Fruit fly (Drosophila melanogaster) whole organism, prepupa: ENCODE measurements around the gene CG5116.
A peak's percentile ranks its signal among the peaks of the same experiment; 100 is the strongest.

ENCODE experiments used
- Blimp-1 ChIP-seq: fragments of 200-800 bp; sonication (Bioruptor generic); optimal IDR thresholded peaks from 3 replicates; lab custom pipeline; 2017; ENCODE audit warnings: missing biosample characterization, missing genetic modification characterization, mild to moderate bottlenecking, moderate library complexity, missing genetic modification reagents
- CG10669 ChIP-seq: fragments of 200-800 bp; sonication (Bioruptor generic); optimal IDR thresholded peaks from 3 replicates; lab custom pipeline; 2018; ENCODE audit warnings: missing biosample characterization, mild to moderate bottlenecking, missing genetic modification characterization, moderate library complexity
- CG11762 ChIP-seq: fragments of 200-800 bp; sonication (Bioruptor generic); optimal IDR thresholded peaks from 3 replicates; lab custom pipeline; 2016; ENCODE audit warnings: missing biosample characterization, missing genetic modification characterization; ENCODE audit not compliant: insufficient read depth
- CG11902 ChIP-seq: fragments of 200-800 bp; sonication (Bioruptor generic); optimal IDR thresholded peaks from 3 replicates; lab custom pipeline; 2016; ENCODE audit warnings: missing biosample characterization, missing genetic modification characterization
- CG15336 ChIP-seq: fragments of 200-800 bp; sonication (Bioruptor generic); IDR thresholded peaks from 2 replicates; pipeline ENCODE4 v1.3.6; 2022; ENCODE audit warnings: missing biosample characterization, missing genetic modification characterization
- CG1621 ChIP-seq: fragments of 200-800 bp; sonication (Bioruptor generic); optimal IDR thresholded peaks from 3 replicates; lab custom pipeline; 2018; ENCODE audit warnings: missing biosample characterization, mild to moderate bottlenecking, missing genetic modification characterization
- CG16779 ChIP-seq: fragments of 200-800 bp; sonication (Bioruptor generic); optimal IDR thresholded peaks from 3 replicates; lab custom pipeline; 2017; ENCODE audit warnings: missing biosample characterization, mild to moderate bottlenecking, missing genetic modification characterization
- CG3032 ChIP-seq: fragments of 200-800 bp; optimal IDR thresholded peaks from 2 replicates; lab custom pipeline; 2019; ENCODE audit warnings: missing biosample characterization, mild to moderate bottlenecking, missing genetic modification characterization, moderate library complexity
- CG31627 ChIP-seq: fragments of 200-800 bp; sonication (Bioruptor generic); optimal IDR thresholded peaks from 3 replicates; lab custom pipeline; 2016; ENCODE audit warnings: missing biosample characterization, missing genetic modification characterization
- CG32006 ChIP-seq: fragments of 200-800 bp; sonication (Bioruptor generic); optimal IDR thresholded peaks from 3 replicates; lab custom pipeline; 2017; ENCODE audit warnings: missing biosample characterization, mild to moderate bottlenecking, missing genetic modification characterization
- CG3919 ChIP-seq: fragments of 200-800 bp; sonication (Bioruptor generic); optimal IDR thresholded peaks from 3 replicates; lab custom pipeline; 2016; ENCODE audit warnings: missing biosample characterization, missing genetic modification characterization
- CG4318 ChIP-seq: fragments of 200-800 bp; sonication (Bioruptor generic); optimal IDR thresholded peaks from 3 replicates; lab custom pipeline; 2017; ENCODE audit warnings: missing biosample characterization, mild to moderate bottlenecking, missing genetic modification characterization
- CG6163 ChIP-seq: fragments of 200-800 bp; sonication (Bioruptor generic); IDR thresholded peaks from 3 replicates; pipeline ENCODE4 v1.3.6; 2022; ENCODE audit warnings: missing biosample characterization, missing genetic modification characterization
- CG6276 ChIP-seq: fragments of 200-800 bp; sonication (Bioruptor generic); optimal IDR thresholded peaks from 2 replicates; lab custom pipeline; 2017; ENCODE audit warnings: missing biosample characterization, mild to moderate bottlenecking, missing genetic modification characterization
- CG6792 ChIP-seq: fragments of 200-800 bp; sonication (Bioruptor generic); optimal IDR thresholded peaks from 3 replicates; lab custom pipeline; 2016; ENCODE audit warnings: missing biosample characterization, missing genetic modification characterization
- CG6808 ChIP-seq: fragments of 200-800 bp; sonication (Bioruptor generic); optimal IDR thresholded peaks from 3 replicates; lab custom pipeline; 2017; ENCODE audit warnings: missing biosample characterization, missing genetic modification characterization, mild to moderate bottlenecking, moderate library complexity, missing genetic modification reagents
- CG7368 ChIP-seq: fragments of 200-800 bp; sonication (Bioruptor generic); optimal IDR thresholded peaks from 3 replicates; lab custom pipeline; 2016; ENCODE audit warnings: missing biosample characterization, missing genetic modification characterization
- CG8119 ChIP-seq: fragments of 200-800 bp; sonication (Bioruptor generic); IDR thresholded peaks from 3 replicates; pipeline ENCODE4 v1.3.6; 2022; ENCODE audit warnings: missing biosample characterization, missing genetic modification characterization
- CG8632 ChIP-seq: fragments of 200-800 bp; sonication (Bioruptor generic); optimal IDR thresholded peaks from 3 replicates; lab custom pipeline; 2016; ENCODE audit warnings: missing biosample characterization, missing genetic modification characterization
- CG9139 ChIP-seq: fragments of 200-800 bp; sonication (Bioruptor generic); optimal IDR thresholded peaks from 3 replicates; lab custom pipeline; 2017; ENCODE audit warnings: missing biosample characterization, mild to moderate bottlenecking, missing genetic modification characterization
- Eip75B ChIP-seq: fragments of 200-800 bp; sonication (Bioruptor generic); optimal IDR thresholded peaks from 3 replicates; lab custom pipeline; 2016; ENCODE audit warnings: missing biosample characterization, missing genetic modification characterization
- Eip78C ChIP-seq: fragments of 200-800 bp; sonication (Bioruptor generic); peaks from one replicate; lab custom pipeline; 2016; ENCODE audit warnings: missing biosample characterization, missing genetic modification characterization
- Eip93F ChIP-seq: fragments of 200-800 bp; sonication (Bioruptor generic); optimal IDR thresholded peaks from 2 replicates; lab custom pipeline; 2016; ENCODE audit warnings: missing biosample characterization, mild to moderate bottlenecking, missing genetic modification characterization
- Ets21C ChIP-seq: fragments of 200-800 bp; sonication (Bioruptor generic); optimal IDR thresholded peaks from 3 replicates; lab custom pipeline; 2016; ENCODE audit warnings: missing biosample characterization, missing genetic modification characterization
- Ets96B ChIP-seq: fragments of 200-800 bp; optimal IDR thresholded peaks from 2 replicates; lab custom pipeline; 2019; ENCODE audit warnings: missing biosample characterization, mild to moderate bottlenecking, missing genetic modification characterization, moderate library complexity
- Gug ChIP-seq: fragments of 200-800 bp; sonication (Bioruptor generic); IDR thresholded peaks from 2 replicates; pipeline ENCODE4 v1.3.6; 2022; ENCODE audit warnings: missing biosample characterization, missing genetic modification characterization
- Hr38 ChIP-seq: sonication (Bioruptor generic); optimal IDR thresholded peaks from 2 replicates; lab custom pipeline; 2016; ENCODE audit warnings: missing biosample characterization, missing genetic modification characterization
- Hr39 ChIP-seq: fragments of 200-800 bp; sonication (Bioruptor generic); optimal IDR thresholded peaks from 2 replicates; lab custom pipeline; 2016; ENCODE audit warnings: missing biosample characterization, missing genetic modification characterization
- Hr4 ChIP-seq: fragments of 200-800 bp; sonication (Bioruptor generic); optimal IDR thresholded peaks from 3 replicates; lab custom pipeline; 2016; ENCODE audit warnings: missing biosample characterization, missing genetic modification characterization
- Lpt ChIP-seq: fragments of 200-800 bp; sonication (Bioruptor generic); optimal IDR thresholded peaks from 3 replicates; lab custom pipeline; 2016; ENCODE audit warnings: missing biosample characterization, missing genetic modification characterization
- Met ChIP-seq: fragments of 200-800 bp; sonication (Bioruptor generic); optimal IDR thresholded peaks from 3 replicates; lab custom pipeline; 2016; ENCODE audit warnings: missing biosample characterization, missing genetic modification characterization
- OdsH ChIP-seq: fragments of 200-800 bp; sonication (Bioruptor generic); optimal IDR thresholded peaks from 3 replicates; lab custom pipeline; 2016; ENCODE audit warnings: missing biosample characterization, missing genetic modification characterization
- Sox102F ChIP-seq: fragments of 200-800 bp; sonication (Bioruptor generic); optimal IDR thresholded peaks from 2 replicates; lab custom pipeline; 2016; ENCODE audit warnings: missing biosample characterization, mild to moderate bottlenecking, missing genetic modification characterization
- achi ChIP-seq: fragments of 200-800 bp; sonication (Bioruptor generic); optimal IDR thresholded peaks from 3 replicates; lab custom pipeline; 2016; ENCODE audit warnings: missing biosample characterization, missing genetic modification characterization
- acj6 ChIP-seq: fragments of 200-800 bp; sonication (Bioruptor generic); optimal IDR thresholded peaks from 3 replicates; lab custom pipeline; 2016; ENCODE audit warnings: missing biosample characterization, missing genetic modification characterization
- cyc ChIP-seq: fragments of 200-800 bp; sonication (Bioruptor generic); optimal IDR thresholded peaks from 3 replicates; lab custom pipeline; 2016; ENCODE audit warnings: missing biosample characterization, missing genetic modification characterization
- dac ChIP-seq: fragments of 200-800 bp; sonication (Bioruptor generic); optimal IDR thresholded peaks from 2 replicates; lab custom pipeline; 2017; ENCODE audit warnings: missing biosample characterization, mild to moderate bottlenecking, missing genetic modification characterization
- dsx ChIP-seq: fragments of 200-800 bp; optimal IDR thresholded peaks from 3 replicates; lab custom pipeline; 2019; ENCODE audit warnings: missing biosample characterization, mild to moderate bottlenecking, missing genetic modification characterization, moderate library complexity; ENCODE audit not compliant: poor library complexity, severe bottlenecking
- eg ChIP-seq: fragments of 200-800 bp; sonication (Bioruptor generic); IDR thresholded peaks from 3 replicates; pipeline ENCODE4 v1.3.6; 2022; ENCODE audit warnings: missing biosample characterization, missing genetic modification characterization
- esn ChIP-seq: fragments of 200-800 bp; sonication (Bioruptor generic); optimal IDR thresholded peaks from 2 replicates; lab custom pipeline; 2016; ENCODE audit warnings: missing biosample characterization, mild to moderate bottlenecking, missing genetic modification characterization, moderate library complexity
- fd59A ChIP-seq: fragments of 200-800 bp; sonication (Bioruptor generic); optimal IDR thresholded peaks from 2 replicates; lab custom pipeline; 2017; ENCODE audit warnings: missing biosample characterization, mild to moderate bottlenecking, missing genetic modification characterization, missing genetic modification reagents
- fkh ChIP-seq: fragments of 200-800 bp; sonication (Bioruptor generic); optimal IDR thresholded peaks from 3 replicates; lab custom pipeline; 2017; ENCODE audit warnings: missing biosample characterization, mild to moderate bottlenecking, missing genetic modification characterization, moderate library complexity
- lz ChIP-seq: fragments of 200-800 bp; sonication (Bioruptor generic); optimal IDR thresholded peaks from 3 replicates; lab custom pipeline; 2016; ENCODE audit warnings: missing biosample characterization, missing genetic modification characterization
- net ChIP-seq: fragments of 200-800 bp; sonication (Bioruptor generic); optimal IDR thresholded peaks from 3 replicates; lab custom pipeline; 2016; ENCODE audit warnings: missing biosample characterization, missing genetic modification characterization
- pdm3 ChIP-seq: fragments of 200-800 bp; sonication (Bioruptor generic); optimal IDR thresholded peaks from 3 replicates; lab custom pipeline; 2016; ENCODE audit warnings: missing biosample characterization, missing genetic modification characterization
- salr ChIP-seq, 2 experiments: fragments of 200-800 bp; sonication (Bioruptor generic); optimal IDR thresholded peaks; 3 replicates each; lab custom pipeline; 2016 to 2018; ENCODE audit warnings: missing biosample characterization in 2 of 2, missing genetic modification characterization in 2 of 2, mild to moderate bottlenecking in 1 of 2
- spab ChIP-seq: fragments of 200-800 bp; sonication (Bioruptor generic); optimal IDR thresholded peaks from 2 replicates; lab custom pipeline; 2017; ENCODE audit warnings: missing biosample characterization, mild to moderate bottlenecking, missing genetic modification characterization, missing genetic modification reagents
- ss ChIP-seq, 2 experiments: fragments of 200-800 bp; sonication (Bioruptor generic); optimal IDR thresholded peaks; 2 replicates in 1 of 2; 3 replicates in 1 of 2; lab custom pipeline; 2017 to 2018; ENCODE audit warnings: mild to moderate bottlenecking in 2 of 2, missing biosample characterization in 2 of 2, missing genetic modification characterization in 2 of 2, moderate library complexity in 1 of 2
- svp ChIP-seq: fragments of 200-800 bp; sonication (Bioruptor generic); peaks from one replicate; lab custom pipeline; 2016; ENCODE audit warnings: missing biosample characterization, missing genetic modification characterization
- topi ChIP-seq: fragments of 200-800 bp; sonication (Bioruptor generic); optimal IDR thresholded peaks from 3 replicates; lab custom pipeline; 2016; ENCODE audit warnings: missing biosample characterization, missing genetic modification characterization
- vri ChIP-seq: fragments of 200-800 bp; sonication (Bioruptor generic); optimal IDR thresholded peaks from 3 replicates; lab custom pipeline; 2016; ENCODE audit warnings: missing biosample characterization, mild to moderate bottlenecking, missing genetic modification characterization

Gene CG5116

dm6 chr3R:25482463-25483173, at the start of gene CG5116, which contains the start of the genes XNP and CG42488:
Gene CG5116, plus strand, starts transcription at chr3R:25483098.
Gene XNP, minus strand, starts transcription at chr3R:25482834.
Gene CG42488, plus strand, starts transcription at chr3R:25483098.
- TF ChIP-seq pdm3 (no peak), CG6808 (GFP tag; lab: Kevin White, UChicago) (peak; percentile 84), Ets96B (tag; lab: Kevin White, UChicago) (peak; percentile 72), lz (peak; percentile 62), Blimp-1 (GFP tag; lab: Kevin White, UChicago) (no peak), CG9139 (GFP tag; lab: Kevin White, UChicago) (peak; percentile 83), net (peak; percentile 75), svp (GFP tag; lab: Kevin White, UChicago) (no peak), achi (GFP tag; lab: Kevin White, UChicago) (no peak), CG4318 (no peak), Sox102F (GFP tag; lab: Kevin White, UChicago) (no peak), CG1621 (tag; lab: Kevin White, UChicago) (peak; percentile 63), CG3919 (no peak), CG8119 (GFP tag; lab: Robert Waterston, UW) (peak; percentile 75), Eip75B (GFP tag; lab: Kevin White, UChicago) (no peak), Eip78C (GFP tag; lab: Kevin White, UChicago) (peak; percentile 51), CG32006 (GFP tag; lab: Kevin White, UChicago) (peak; percentile 73), CG3032 (tag; lab: Kevin White, UChicago) (peak; percentile 64), CG11762 (GFP tag; lab: Kevin White, UChicago) (no peak), Met (no peak), CG11902 (GFP tag; lab: Kevin White, UChicago) (no peak), fd59A (GFP tag; lab: Kevin White, UChicago) (peak; percentile 44), cyc (GFP tag; lab: Kevin White, UChicago) (peak; percentile 32), CG31627 (GFP tag; lab: Kevin White, UChicago) (peak; percentile 35), Hr38 (no peak), Gug (GFP tag; lab: Robert Waterston, UW) (no peak), CG7368 (GFP tag; lab: Kevin White, UChicago) (no peak), eg (GFP tag; lab: Robert Waterston, UW) (peak; percentile 85), esn (GFP tag; lab: Kevin White, UChicago) (peak; percentile 64), spab (peak; percentile 80), Hr39 (GFP tag; lab: Kevin White, UChicago) (no peak), CG6792 (GFP tag; lab: Kevin White, UChicago) (no peak), CG16779 (tag; lab: Kevin White, UChicago) (peak; percentile 87), CG15336 (GFP tag; lab: Robert Waterston, UW) (peak; percentile 69), OdsH (no peak), fkh (GFP tag; lab: Kevin White, UChicago) (no peak), ss (GFP tag; optimal IDR thresholded peaks at IDR 0.05; lab: Kevin White, UChicago) (peak; percentile 90), topi (GFP tag; lab: Kevin White, UChicago) (no peak), salr (GFP tag; optimal IDR thresholded peaks at IDR 0.05; lab: Kevin White, UChicago) (peak in 1 of 2 experiments; percentile 73), Hr4 (GFP tag; lab: Kevin White, UChicago) (no peak), CG10669 (GFP tag; lab: Kevin White, UChicago) (peak; percentile 56), CG6163 (peak; percentile 98), vri (GFP tag; lab: Kevin White, UChicago) (no peak), CG6276 (peak; percentile 91), dsx (peak; percentile 69), CG8632 (GFP tag; lab: Kevin White, UChicago) (peak; percentile 17), Ets21C (GFP tag; lab: Kevin White, UChicago) (no peak), Eip93F (no peak), acj6 (no peak), Lpt (GFP tag; lab: Kevin White, UChicago) (peak; percentile 79), dac (GFP tag; lab: Kevin White, UChicago) (peak; percentile 68)
